Worm (Caenorhabditis elegans): Measurements from ENCODE around the gene ttbk-8.2.

DNA sequence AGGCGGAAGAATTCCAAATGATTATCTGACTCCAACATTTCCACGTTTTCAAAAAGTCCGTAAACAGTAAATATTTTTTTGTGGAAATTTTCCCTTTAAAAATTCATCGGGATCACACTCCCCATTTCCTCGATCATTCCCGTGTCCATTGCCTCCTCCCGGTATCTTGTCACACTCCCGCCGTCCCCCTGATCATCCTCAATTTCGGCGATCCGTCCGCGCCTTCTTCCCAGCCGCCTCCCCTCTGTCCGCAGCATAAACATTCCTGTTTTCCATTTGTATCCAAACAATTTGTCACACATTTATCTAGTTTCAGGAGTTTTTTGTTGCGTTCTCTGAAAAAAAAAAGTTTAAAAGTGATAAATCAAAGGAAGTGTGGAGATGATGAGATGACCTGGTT, 38.8 kb upstream of the ttbk-8.2 start:
- TF ChIP-seq crh-2 (tag; optimal IDR thresholded peaks at IDR 0.05), result no peak
- no peak for TF ChIP-seq ceh-16 (tag; optimal IDR thresholded peaks at IDR 0.05)
- TF ChIP-seq egl-27 (tag; optimal IDR thresholded peaks at IDR 0.05), result no peak
- no peak for TF ChIP-seq fos-1 (tag; optimal IDR thresholded peaks at IDR 0.05)
- TF ChIP-seq zag-1 (tag; optimal IDR thresholded peaks at IDR 0.05), result no peak
- TF ChIP-seq skn-1 (tag; optimal IDR thresholded peaks at IDR 0.05), result no peak
- no peak for TF ChIP-seq nhr-12 (tag; optimal IDR thresholded peaks at IDR 0.05)
- no peak for TF ChIP-seq ztf-11 (tag; optimal IDR thresholded peaks at IDR 0.05)
- no peak for TF ChIP-seq nhr-77 (tag; optimal IDR thresholded peaks at IDR 0.05)
- TF ChIP-seq elt-3 (tag; optimal IDR thresholded peaks at IDR 0.05), result no peak

All from whole organism, L2 larva.